Worm (Caenorhabditis elegans): Measurements from ENCODE around the gene amt-1.

- TF ChIP-seq nhr-28 (tag; optimal IDR thresholded peaks at IDR 0.05) = no peak
- TF ChIP-seq nhr-237 (tag; optimal IDR thresholded peaks at IDR 0.05) = no peak
- no peak for TF ChIP-seq ztf-11 (tag; optimal IDR thresholded peaks at IDR 0.05)
- TF ChIP-seq elt-3 (tag; optimal IDR thresholded peaks at IDR 0.05) = no peak
- TF ChIP-seq nhr-12 (tag; optimal IDR thresholded peaks at IDR 0.05) = no peak
- TF ChIP-seq lsy-2 (tag; optimal IDR thresholded peaks at IDR 0.05) = no peak
- no peak for TF ChIP-seq drap-1 (GFP tag; optimal IDR thresholded peaks at IDR 0.05)
- TF ChIP-seq lin-13 (tag; optimal IDR thresholded peaks at IDR 0.05) = no peak
- no peak for TF ChIP-seq elt-1 (tag; optimal IDR thresholded peaks at IDR 0.05; ENCODE audit: borderline replicate concordance, insufficient read depth)
Measured at ce11 chrX:4586617-4587016, 15.4 kb downstream of the amt-1 start, which contains the start of gene C05E11.2.

Measured in whole organism, mixed stage, embryonic.